Fruit fly (Drosophila melanogaster): ENCODE data around the gene CG18549.

dm6 chr3R:12405928-12406234 is 43.2 kb upstream of the CG18549 start, which contains the start of gene Cyp9f2:
- no peak for TF ChIP-seq CG13204 (GFP tag; optimal IDR thresholded peaks at IDR 0.05)
- TF ChIP-seq CG9948 (tag; optimal IDR thresholded peaks at IDR 0.05) = no peak
- TF ChIP-seq CG32121 (GFP tag; IDR thresholded peaks at IDR 0.05) = no peak
